Worm (Caenorhabditis elegans) whole organism, mixed stage, embryonic: Measurements from ENCODE around the gene set-2.

ENCODE experiments used
- M03D4.4 ChIP-seq: sonication (generic microtip); optimal IDR thresholded peaks from 2 replicates; lab custom pipeline; 2017; ENCODE audit warnings: mild to moderate bottlenecking, missing genetic modification characterization, missing compliant biosample characterization
- bed-3 ChIP-seq: fragments of 200-800 bp; sonication (Bioruptor generic); optimal IDR thresholded peaks from 3 replicates; lab custom pipeline; 2018; ENCODE audit warnings: mild to moderate bottlenecking, missing genetic modification characterization, moderate library complexity, missing compliant biosample characterization
- blmp-1 ChIP-seq: fragments of 150-350 bp; optimal IDR thresholded peaks from 2 replicates; lab custom pipeline; 2014; ENCODE audit warnings: missing biosample characterization, missing genetic modification characterization
- ceh-39 ChIP-seq: fragments of 150-350 bp; optimal IDR thresholded peaks from 2 replicates; lab custom pipeline; 2014; ENCODE audit warnings: missing biosample characterization, missing genetic modification characterization
- ceh-43 ChIP-seq: fragments of 200-800 bp; sonication (Bioruptor generic); optimal IDR thresholded peaks from 2 replicates; lab custom pipeline; 2018; ENCODE audit warnings: mild to moderate bottlenecking, missing genetic modification characterization, moderate library complexity, missing compliant biosample characterization
- ceh-83 ChIP-seq: fragments of 200-800 bp; sonication (Bioruptor generic); optimal IDR thresholded peaks from 2 replicates; lab custom pipeline; 2018; ENCODE audit warnings: mild to moderate bottlenecking, missing genetic modification characterization, missing compliant biosample characterization
- ces-1 ChIP-seq: fragments of 150-350 bp; optimal IDR thresholded peaks from 2 replicates; lab custom pipeline; 2014; ENCODE audit warnings: missing biosample characterization, missing genetic modification reagents, missing genetic modification characterization
- cnd-1 ChIP-seq: fragments of 200-800 bp; sonication (Bioruptor generic); optimal IDR thresholded peaks from 2 replicates; lab custom pipeline; 2018; ENCODE audit warnings: mild to moderate bottlenecking, missing genetic modification characterization, missing compliant biosample characterization
- drap-1 ChIP-seq: fragments of 200-800 bp; sonication (Bioruptor generic); optimal IDR thresholded peaks from 3 replicates; lab custom pipeline; 2018; ENCODE audit warnings: mild to moderate bottlenecking, missing genetic modification characterization, missing compliant biosample characterization
- elt-1 ChIP-seq: sonication (generic microtip); optimal IDR thresholded peaks from 2 replicates; lab custom pipeline; 2017; ENCODE audit warnings: missing genetic modification characterization, mild to moderate bottlenecking, missing compliant biosample characterization, antibody characterized with exemption, moderate library complexity, borderline replicate concordance; ENCODE audit not compliant: insufficient read depth
- elt-3 ChIP-seq: fragments of 150-350 bp; optimal IDR thresholded peaks from 2 replicates; lab custom pipeline; 2014; ENCODE audit warnings: missing biosample characterization, missing genetic modification characterization
- flh-1 ChIP-seq: fragments of 200-800 bp; sonication (Bioruptor generic); optimal IDR thresholded peaks from 2 replicates; lab custom pipeline; 2018; ENCODE audit warnings: mild to moderate bottlenecking, missing genetic modification characterization, moderate library complexity, missing compliant biosample characterization
- ham-2 ChIP-seq: fragments of 200-800 bp; sonication (Bioruptor generic); optimal IDR thresholded peaks from 2 replicates; lab custom pipeline; 2018; ENCODE audit warnings: mild to moderate bottlenecking, missing genetic modification characterization, missing compliant biosample characterization
- hlh-1 ChIP-seq: fragments of 150-350 bp; optimal IDR thresholded peaks from 2 replicates; lab custom pipeline; 2014; ENCODE audit warnings: missing biosample characterization, missing genetic modification reagents, missing genetic modification characterization
- lin-13 ChIP-seq: fragments of 150-350 bp; optimal IDR thresholded peaks from 2 replicates; lab custom pipeline; 2014; ENCODE audit warnings: missing biosample characterization, missing genetic modification characterization
- lin-32 ChIP-seq: fragments of 200-800 bp; sonication (Bioruptor generic); optimal IDR thresholded peaks from 2 replicates; lab custom pipeline; 2018; ENCODE audit warnings: mild to moderate bottlenecking, missing genetic modification characterization, missing compliant biosample characterization
- lsy-2 ChIP-seq: fragments of 150-350 bp; optimal IDR thresholded peaks from 2 replicates; lab custom pipeline; 2014; ENCODE audit warnings: missing biosample characterization, missing genetic modification characterization
- mab-5 ChIP-seq: fragments of 150-350 bp; optimal IDR thresholded peaks from 2 replicates; lab custom pipeline; 2014; ENCODE audit warnings: missing biosample characterization, missing genetic modification characterization
- mep-1 ChIP-seq: fragments of 150-350 bp; optimal IDR thresholded peaks from 2 replicates; lab custom pipeline; 2017; ENCODE audit warnings: missing biosample characterization, missing genetic modification reagents, missing genetic modification characterization, inconsistent platforms
- mls-2 ChIP-seq: sonication (generic microtip); optimal IDR thresholded peaks from 2 replicates; lab custom pipeline; 2016; ENCODE audit warnings: mild to moderate bottlenecking, missing genetic modification characterization, moderate library complexity, missing compliant biosample characterization
- nhr-12 ChIP-seq: fragments of 150-350 bp; optimal IDR thresholded peaks from 2 replicates; lab custom pipeline; 2014; ENCODE audit warnings: missing biosample characterization, missing genetic modification characterization
- nhr-2 ChIP-seq: fragments of 150-350 bp; optimal IDR thresholded peaks from 2 replicates; lab custom pipeline; 2014; ENCODE audit warnings: missing biosample characterization, missing genetic modification characterization
- nhr-237 ChIP-seq: fragments of 150-350 bp; optimal IDR thresholded peaks from 2 replicates; lab custom pipeline; 2014; ENCODE audit warnings: missing biosample characterization, missing genetic modification characterization
- nhr-28 ChIP-seq: fragments of 150-350 bp; optimal IDR thresholded peaks from 2 replicates; lab custom pipeline; 2014; ENCODE audit warnings: missing biosample characterization, missing genetic modification characterization
- nhr-76 ChIP-seq: sonication (generic microtip); optimal IDR thresholded peaks from 2 replicates; lab custom pipeline; 2017; ENCODE audit warnings: missing biosample characterization, missing genetic modification characterization
- pha-4 ChIP-seq: fragments of 150-350 bp; optimal IDR thresholded peaks from 2 replicates; lab custom pipeline; 2018; ENCODE audit warnings: missing biosample characterization, missing genetic modification reagents, missing genetic modification characterization
- sem-2 ChIP-seq: fragments of 200-800 bp; sonication (Bioruptor generic); optimal IDR thresholded peaks from 2 replicates; lab custom pipeline; 2018; ENCODE audit warnings: mild to moderate bottlenecking, missing genetic modification characterization, missing compliant biosample characterization
- snpc-4 ChIP-seq: fragments of 150-350 bp; optimal IDR thresholded peaks from 2 replicates; lab custom pipeline; 2014; ENCODE audit warnings: missing biosample characterization, missing genetic modification characterization
- sptf-1 ChIP-seq: sonication (generic microtip); optimal IDR thresholded peaks from 2 replicates; lab custom pipeline; 2017; ENCODE audit warnings: mild to moderate bottlenecking, missing genetic modification characterization, moderate library complexity, missing compliant biosample characterization
- tbx-8 ChIP-seq: fragments of 200-800 bp; sonication (Bioruptor generic); optimal IDR thresholded peaks from 2 replicates; lab custom pipeline; 2018; ENCODE audit warnings: mild to moderate bottlenecking, missing genetic modification characterization, moderate library complexity, missing compliant biosample characterization
- unc-120 ChIP-seq: sonication (generic microtip); optimal IDR thresholded peaks from 2 replicates; lab custom pipeline; 2017; ENCODE audit warnings: missing genetic modification characterization, missing compliant biosample characterization; ENCODE audit not compliant: poor library complexity, severe bottlenecking
- unc-39 ChIP-seq: fragments of 150-350 bp; optimal IDR thresholded peaks from 2 replicates; lab custom pipeline; 2014; ENCODE audit warnings: missing biosample characterization, missing genetic modification characterization
- unc-62 ChIP-seq: fragments of 150-350 bp; optimal IDR thresholded peaks from 2 replicates; lab custom pipeline; 2014; ENCODE audit warnings: missing biosample characterization, missing genetic modification reagents, missing genetic modification characterization
- zip-8 ChIP-seq: fragments of 150-350 bp; optimal IDR thresholded peaks from 2 replicates; lab custom pipeline; 2014; ENCODE audit warnings: missing biosample characterization, missing genetic modification characterization
- ztf-11 ChIP-seq: fragments of 150-350 bp; optimal IDR thresholded peaks from 2 replicates; lab custom pipeline; 2014; ENCODE audit warnings: missing biosample characterization, missing genetic modification characterization

Gene set-2

DNA sequence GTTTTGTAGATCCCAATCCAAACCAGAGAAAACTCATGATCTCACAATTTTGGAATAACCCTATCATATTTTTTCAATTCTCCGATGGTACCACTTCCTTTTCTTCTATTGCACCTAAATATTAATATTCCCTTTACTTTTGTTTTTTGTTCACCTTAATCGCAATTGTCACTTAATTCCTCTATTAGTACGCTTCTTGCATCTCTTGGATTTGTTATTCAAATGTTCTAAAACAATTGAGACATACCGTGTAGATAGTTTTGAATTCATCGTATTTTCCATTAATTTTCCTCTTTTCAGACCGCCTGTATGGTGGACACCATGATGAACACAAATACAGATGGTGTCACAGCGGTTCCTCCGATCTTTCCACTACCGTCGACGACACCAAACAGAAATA, 21.8 kb upstream of the set-2 start, which contains the start of gene flh-2:
Gene flh-2, plus strand, starts transcription at position 301 of the 400 bp plus-strand sequence.
- TF ChIP-seq sptf-1 (no peak), elt-1 (tag; lab: Kevin White, UChicago) (no peak), zip-8 (tag; lab: Kevin White, UChicago) (no peak), lin-13 (no peak), hlh-1 (no peak), nhr-76 (no peak), sem-2 (GFP tag; lab: Kevin White, UChicago) (no peak), elt-3 (tag; lab: Kevin White, UChicago) (no peak), bed-3 (no peak), tbx-8 (no peak), blmp-1 (tag; lab: Kevin White, UChicago) (no peak), ces-1 (GFP tag; lab: Kevin White, UChicago) (no peak), lsy-2 (tag; lab: Kevin White, UChicago) (no peak)

DNA sequence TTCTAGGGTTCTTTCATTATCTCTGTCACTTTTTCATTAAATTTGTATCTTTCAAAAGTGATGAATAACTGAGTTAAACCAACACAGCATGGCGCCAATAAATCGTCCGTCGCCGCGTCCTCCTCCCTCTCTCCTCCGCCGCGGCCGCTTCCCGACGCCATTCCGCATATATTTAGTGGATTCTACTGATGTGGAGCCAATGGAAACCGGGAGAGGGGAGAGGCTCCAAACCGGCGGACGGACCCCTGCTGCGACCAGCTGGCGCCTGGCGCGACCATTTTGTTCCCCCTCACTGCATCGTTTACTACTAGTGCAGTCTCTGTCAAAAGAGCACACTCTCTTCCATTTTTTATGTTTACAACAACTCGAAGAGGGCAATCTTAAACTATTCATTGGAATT, 21.2 kb upstream of the set-2 start:
- TF ChIP-seq unc-62 (GFP tag; lab: Kevin White, UChicago) (no peak), nhr-237 (tag; lab: Kevin White, UChicago) (no peak), pha-4 (no peak), elt-1 (tag; lab: Kevin White, UChicago) (no peak), mep-1 (tag; lab: Kevin White, UChicago) (no peak), unc-39 (tag; lab: Kevin White, UChicago) (no peak), lin-13 (no peak), blmp-1 (tag; lab: Kevin White, UChicago) (no peak), M03D4.4 (tag; lab: Kevin White, UChicago) (no peak), mab-5 (no peak), sptf-1 (no peak), unc-120 (tag; lab: Kevin White, UChicago) (no peak), nhr-28 (tag; lab: Kevin White, UChicago) (no peak), snpc-4 (tag; lab: Kevin White, UChicago) (no peak), zip-8 (tag; lab: Kevin White, UChicago) (no peak)

- TF ChIP-seq M03D4.4 (tag; lab: Kevin White, UChicago) = no peak
These were observed 20.3 kb upstream of the set-2 start for ce11 chrIII:4950345-4950744.

- peak; percentile 44 for TF ChIP-seq M03D4.4 (tag; lab: Kevin White, UChicago)
- peak; percentile 7 for TF ChIP-seq drap-1 (GFP tag; lab: Kevin White, UChicago)
- TF ChIP-seq blmp-1 (tag; lab: Kevin White, UChicago) = no peak
- no peak for TF ChIP-seq tbx-8
- no peak for TF ChIP-seq cnd-1
- peak; percentile 61 for TF ChIP-seq ham-2 (GFP tag; lab: Kevin White, UChicago)
- TF ChIP-seq ztf-11 (tag; lab: Kevin White, UChicago) = no peak
- peak; percentile 46 for TF ChIP-seq mep-1 (tag; lab: Kevin White, UChicago)
- TF ChIP-seq pha-4 = peak; percentile 46
- no peak for TF ChIP-seq ces-1 (GFP tag; lab: Kevin White, UChicago)
- no peak for TF ChIP-seq snpc-4 (tag; lab: Kevin White, UChicago)
- TF ChIP-seq zip-8 (tag; lab: Kevin White, UChicago) = no peak
- no peak for TF ChIP-seq elt-1 (tag; lab: Kevin White, UChicago)
- TF ChIP-seq nhr-2 (tag; lab: Kevin White, UChicago) = no peak
- TF ChIP-seq hlh-1 = no peak
- no peak for TF ChIP-seq ceh-39
- peak; percentile 51 for TF ChIP-seq mls-2 (tag; lab: Kevin White, UChicago)
- TF ChIP-seq unc-62 (GFP tag; lab: Kevin White, UChicago) = no peak
- TF ChIP-seq ceh-83 = no peak
- no peak for TF ChIP-seq bed-3
- TF ChIP-seq nhr-28 (tag; lab: Kevin White, UChicago) = no peak
- TF ChIP-seq lin-32 (GFP tag; lab: Kevin White, UChicago) = no peak
- TF ChIP-seq nhr-237 (tag; lab: Kevin White, UChicago) = no peak
- TF ChIP-seq lin-13 = no peak
- TF ChIP-seq lsy-2 (tag; lab: Kevin White, UChicago) = no peak
- TF ChIP-seq elt-3 (tag; lab: Kevin White, UChicago) = no peak
- no peak for TF ChIP-seq nhr-12 (tag; lab: Kevin White, UChicago)
- peak; percentile 49 for TF ChIP-seq sptf-1
- TF ChIP-seq unc-120 (tag; lab: Kevin White, UChicago) = peak; percentile 50
- no peak for TF ChIP-seq sem-2 (GFP tag; lab: Kevin White, UChicago)
- TF ChIP-seq nhr-76 = no peak
- TF ChIP-seq ceh-43 (GFP tag; lab: Kevin White, UChicago) = no peak
- TF ChIP-seq mab-5 = no peak
- no peak for TF ChIP-seq unc-39 (tag; lab: Kevin White, UChicago)
- peak; percentile 31 for TF ChIP-seq flh-1 (GFP tag; lab: Kevin White, UChicago)
These were observed 18.6 kb upstream of the set-2 start for ce11 chrIII:4948631-4949030.
